Worm (Caenorhabditis elegans): Measurements from ENCODE around the gene C10C5.7.

DNA sequence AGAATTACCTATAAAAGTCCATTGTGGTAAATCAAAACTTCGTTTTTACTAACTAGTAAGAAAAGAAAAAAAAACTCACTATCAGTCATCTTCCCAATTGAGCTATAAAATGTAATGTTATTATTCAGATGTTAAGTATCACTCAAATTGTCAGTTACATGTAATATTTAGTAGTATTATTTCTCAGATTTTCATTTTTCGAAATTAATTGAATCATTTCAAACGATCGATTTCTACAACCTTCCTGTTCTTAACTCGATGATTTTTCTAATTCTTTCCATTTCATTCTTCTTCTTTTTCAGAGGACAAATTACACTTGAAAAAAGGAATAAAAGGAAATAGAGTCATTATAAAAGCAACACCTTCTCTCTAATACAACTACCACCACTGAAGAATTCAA, 43.0 kb downstream of the C10C5.7 start, which contains the start of gene F59B8.1:
- TF ChIP-seq flt-1 (GFP tag; IDR thresholded peaks at IDR 0.05), result no peak
- TF ChIP-seq tbx-11 (GFP tag; IDR thresholded peaks at IDR 0.05), result no peak
- no peak for TF ChIP-seq aly-1 (tag; optimal IDR thresholded peaks at IDR 0.05)
- no peak for TF ChIP-seq ama-1 (optimal IDR thresholded peaks at IDR 0.05)
- no peak for TF ChIP-seq ceh-36 (tag; optimal IDR thresholded peaks at IDR 0.05)
- no peak for TF ChIP-seq pes-1 (GFP tag; IDR thresholded peaks at IDR 0.05)
- no peak for TF ChIP-seq F13C5.2 (tag; optimal IDR thresholded peaks at IDR 0.05)
- no peak for TF ChIP-seq ets-7 (tag; optimal IDR thresholded peaks at IDR 0.05)
